Worm (Caenorhabditis elegans): ENCODE measurements around the gene ins-8.
A peak's percentile ranks its signal among the peaks of the same experiment; 100 is the strongest.

ins-8 gene

ce11 chrIV:9672434-9672833 lies 8.3 kb downstream of the ins-8 start:
- TF ChIP-seq W03F9.2 (tag; optimal IDR thresholded peaks at IDR 0.05): no peak
- no peak for TF ChIP-seq dao-5 (tag; optimal IDR thresholded peaks at IDR 0.05)
- TF ChIP-seq him-1 (tag; optimal IDR thresholded peaks at IDR 0.05): no peak

DNA sequence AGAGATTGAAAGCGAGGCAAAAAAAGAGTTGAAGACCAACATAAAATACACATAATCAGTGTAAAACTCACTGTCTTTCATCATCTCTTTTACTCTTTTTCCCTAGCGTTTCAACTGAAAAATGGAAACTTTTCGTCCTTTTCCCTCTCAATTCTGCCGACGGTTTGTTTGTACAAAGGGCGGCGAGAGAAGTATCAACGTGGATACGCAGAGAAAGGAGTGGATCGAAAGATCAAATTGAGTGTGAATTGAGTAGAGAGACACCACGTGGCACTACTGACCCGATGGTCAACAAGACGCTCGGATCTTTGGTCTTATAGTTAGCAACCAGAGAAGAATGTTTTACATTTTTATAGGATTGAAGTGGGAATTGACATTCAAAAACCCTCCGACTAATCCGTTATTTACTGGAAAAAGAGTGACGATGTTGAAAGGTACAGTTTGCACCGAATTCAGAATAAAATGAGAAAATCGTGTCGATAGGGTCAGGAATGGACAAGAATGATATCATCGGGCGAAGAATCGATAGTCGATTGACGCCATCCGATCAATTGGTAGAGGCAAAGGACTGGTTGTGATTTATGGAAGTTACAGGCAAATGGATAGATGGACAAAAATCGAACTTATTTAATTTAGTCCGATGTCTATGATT lies 9.6 kb downstream of the ins-8 start:
- no peak for TF ChIP-seq dao-5 (tag; optimal IDR thresholded peaks at IDR 0.05)
- TF ChIP-seq W03F9.2 (tag; optimal IDR thresholded peaks at IDR 0.05): no peak
- no peak for TF ChIP-seq him-1 (tag; optimal IDR thresholded peaks at IDR 0.05)

DNA sequence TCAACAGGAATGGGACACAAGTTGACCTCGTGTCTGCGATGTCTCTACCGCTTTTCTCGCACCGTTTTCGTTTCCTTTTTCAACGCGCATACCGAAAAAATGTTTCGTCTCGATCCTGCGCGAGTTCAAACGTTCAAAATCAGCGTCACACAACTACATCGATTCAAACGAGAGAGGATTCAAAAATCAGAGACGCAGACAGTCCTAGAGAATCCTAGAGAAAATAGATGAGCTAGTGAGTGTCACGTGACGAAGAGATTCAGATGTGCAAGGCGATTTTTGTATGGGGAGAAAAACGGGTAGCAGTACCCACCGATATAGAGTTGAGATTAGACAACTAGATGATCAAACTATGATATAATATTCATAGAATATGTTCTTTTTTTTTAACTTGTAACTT lies 10.8 kb downstream of the ins-8 start:
- no peak for TF ChIP-seq dao-5 (tag; optimal IDR thresholded peaks at IDR 0.05)
- no peak for TF ChIP-seq him-1 (tag; optimal IDR thresholded peaks at IDR 0.05)
- TF ChIP-seq W03F9.2 (tag; optimal IDR thresholded peaks at IDR 0.05): no peak

DNA sequence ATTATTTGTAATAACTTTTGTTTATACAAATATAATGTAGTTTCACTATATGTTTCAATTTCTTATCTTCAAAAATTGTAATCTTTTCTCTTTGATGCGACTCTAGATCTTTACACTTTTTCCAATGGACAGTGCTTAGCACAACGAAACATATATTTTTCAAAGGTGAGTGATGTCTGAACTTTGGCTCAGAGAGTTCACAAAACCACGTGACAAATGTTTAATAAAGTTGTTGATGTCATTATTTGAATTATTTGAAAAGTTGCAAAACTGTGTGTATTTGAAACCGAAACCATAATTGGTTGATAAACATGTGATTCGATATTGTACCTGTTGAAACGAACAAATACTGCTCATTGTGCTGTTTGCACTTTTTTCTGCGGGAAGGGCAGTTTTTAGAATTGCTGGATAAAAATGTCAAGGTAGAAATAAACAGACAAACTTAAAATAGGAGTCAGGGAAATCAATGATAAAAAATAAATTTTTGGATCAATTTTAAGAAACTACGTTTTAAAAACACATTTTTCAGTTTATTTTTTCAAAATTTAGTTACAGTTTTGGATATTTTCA lies 12.6 kb downstream of the ins-8 start:
- TF ChIP-seq him-1 (tag; optimal IDR thresholded peaks at IDR 0.05): no peak
- TF ChIP-seq W03F9.2 (tag; optimal IDR thresholded peaks at IDR 0.05): no peak
- TF ChIP-seq dao-5 (tag; optimal IDR thresholded peaks at IDR 0.05): no peak

DNA sequence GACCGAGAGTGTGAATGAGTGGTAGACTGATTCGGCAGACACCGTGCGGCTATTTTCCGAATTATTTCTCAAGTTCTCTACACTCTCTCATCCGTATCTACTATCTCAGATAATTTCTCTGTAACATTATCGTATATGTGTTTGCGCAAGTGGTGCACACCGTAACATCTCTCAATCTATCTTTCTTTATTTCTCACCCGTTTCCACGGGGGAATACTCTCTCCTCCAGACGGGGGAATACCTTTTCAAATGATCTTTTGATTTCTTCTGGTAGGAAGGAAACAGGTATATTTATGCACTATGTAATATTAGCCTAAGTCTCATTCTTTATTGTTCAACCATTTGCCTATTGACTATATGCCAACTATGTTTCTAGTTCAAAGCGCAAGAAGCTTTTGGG lies 13.7 kb downstream of the ins-8 start:
- TF ChIP-seq him-1 (tag; optimal IDR thresholded peaks at IDR 0.05) (no peak), dao-5 (tag; optimal IDR thresholded peaks at IDR 0.05) (no peak), W03F9.2 (tag; optimal IDR thresholded peaks at IDR 0.05) (no peak)

- TF ChIP-seq him-1 (tag; optimal IDR thresholded peaks at IDR 0.05) (no peak), dao-5 (tag; optimal IDR thresholded peaks at IDR 0.05) (no peak), W03F9.2 (tag; optimal IDR thresholded peaks at IDR 0.05) (no peak)
These were observed 20.7 kb downstream of the ins-8 start for ce11 chrIV:9659999-9660398.

ce11 chrIV:9657753-9658152 lies 23.0 kb downstream of the ins-8 start, which contains the start of gene acc-1:
TSS of gene acc-1 (plus strand) at chrIV:9658053.
- no peak for TF ChIP-seq W03F9.2 (tag; optimal IDR thresholded peaks at IDR 0.05)
- no peak for TF ChIP-seq him-1 (tag; optimal IDR thresholded peaks at IDR 0.05)
- TF ChIP-seq dao-5 (tag; optimal IDR thresholded peaks at IDR 0.05): no peak

DNA sequence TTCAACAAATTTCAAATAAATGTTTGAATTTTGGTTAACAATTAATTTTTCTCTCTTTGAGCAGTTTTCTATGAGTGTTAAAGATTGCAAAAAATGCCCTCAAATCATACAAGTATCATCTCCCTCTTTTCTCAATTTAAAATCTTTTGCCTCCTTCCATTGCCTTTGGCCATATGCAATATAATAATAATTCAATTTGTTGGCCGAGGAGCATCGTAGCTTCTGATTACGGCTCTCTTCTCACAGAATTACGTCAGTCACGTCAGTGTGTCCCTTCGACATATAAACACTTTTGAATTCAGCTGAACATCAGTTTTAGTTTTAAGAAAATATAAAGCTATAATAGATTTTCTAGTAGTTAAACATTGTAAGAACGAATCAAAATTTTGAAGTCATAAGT lies 25.2 kb downstream of the ins-8 start:
- TF ChIP-seq him-1 (tag; optimal IDR thresholded peaks at IDR 0.05): no peak
- TF ChIP-seq W03F9.2 (tag; optimal IDR thresholded peaks at IDR 0.05): no peak
- no peak for TF ChIP-seq dao-5 (tag; optimal IDR thresholded peaks at IDR 0.05)

ce11 chrIV:9654017-9654416 lies 26.7 kb downstream of the ins-8 start, which contains the start of gene F58G6.7:
TSS of gene F58G6.7 (plus strand) at chrIV:9654317.
- TF ChIP-seq him-1 (tag; optimal IDR thresholded peaks at IDR 0.05): no peak
- no peak for TF ChIP-seq W03F9.2 (tag; optimal IDR thresholded peaks at IDR 0.05)
- TF ChIP-seq dao-5 (tag; optimal IDR thresholded peaks at IDR 0.05): no peak

ce11 chrIV:9653184-9653583 lies 27.6 kb downstream of the ins-8 start, which contains the start of gene F58G6.3:
TSS of gene F58G6.3 (plus strand) at chrIV:9653535.
- TF ChIP-seq him-1 (tag; optimal IDR thresholded peaks at IDR 0.05) (no peak), dao-5 (tag; optimal IDR thresholded peaks at IDR 0.05) (no peak)

ce11 chrIV:9651234-9651633 lies 29.5 kb downstream of the ins-8 start, which contains the start of gene chca-1:
TSS of gene chca-1 (plus strand) at chrIV:9651394.
- TF ChIP-seq dao-5 (tag; optimal IDR thresholded peaks at IDR 0.05) (no peak), W03F9.2 (tag; optimal IDR thresholded peaks at IDR 0.05) (peak; percentile 37), him-1 (tag; optimal IDR thresholded peaks at IDR 0.05) (no peak)

ce11 chrIV:9648682-9649081 lies 32.1 kb downstream of the ins-8 start, which contains the start of gene srm-3:
TSS of gene srm-3 (plus strand) at chrIV:9648982.
- TF ChIP-seq dao-5 (tag; optimal IDR thresholded peaks at IDR 0.05) (no peak), W03F9.2 (tag; optimal IDR thresholded peaks at IDR 0.05) (no peak), him-1 (tag; optimal IDR thresholded peaks at IDR 0.05) (no peak)

DNA sequence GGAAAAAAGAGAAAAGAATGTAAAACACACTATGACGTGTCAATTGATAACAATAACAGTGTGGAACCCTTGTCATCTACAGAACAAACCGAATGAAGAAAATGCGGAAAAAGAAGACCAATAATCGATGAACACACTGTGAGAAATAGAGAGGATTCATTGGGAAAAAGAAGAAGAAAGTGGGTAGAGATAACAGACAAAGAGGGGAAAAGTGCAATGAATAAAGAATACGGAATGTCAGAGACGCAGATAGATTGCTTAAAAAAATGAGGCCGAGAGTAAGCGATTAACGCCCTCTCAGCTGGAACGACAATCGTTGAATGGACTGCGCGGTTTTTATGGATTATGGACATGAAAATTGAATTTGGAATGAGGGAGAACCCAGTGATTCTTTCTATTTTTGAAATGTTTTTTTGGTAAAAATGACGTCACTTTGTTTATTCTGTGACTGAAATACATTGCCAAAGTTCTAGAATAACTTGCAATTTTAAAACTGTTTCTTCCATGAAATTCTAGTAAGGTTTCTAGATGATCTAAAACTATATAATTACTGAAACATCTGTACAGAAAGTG lies 32.9 kb downstream of the ins-8 start, which contains the start of gene amph-1:
Gene amph-1, minus strand, starts transcription at position 85 of the 573 bp plus-strand sequence.
- TF ChIP-seq dao-5 (tag; optimal IDR thresholded peaks at IDR 0.05) (no peak), him-1 (tag; optimal IDR thresholded peaks at IDR 0.05) (no peak), W03F9.2 (tag; optimal IDR thresholded peaks at IDR 0.05) (peak; percentile 44)

DNA sequence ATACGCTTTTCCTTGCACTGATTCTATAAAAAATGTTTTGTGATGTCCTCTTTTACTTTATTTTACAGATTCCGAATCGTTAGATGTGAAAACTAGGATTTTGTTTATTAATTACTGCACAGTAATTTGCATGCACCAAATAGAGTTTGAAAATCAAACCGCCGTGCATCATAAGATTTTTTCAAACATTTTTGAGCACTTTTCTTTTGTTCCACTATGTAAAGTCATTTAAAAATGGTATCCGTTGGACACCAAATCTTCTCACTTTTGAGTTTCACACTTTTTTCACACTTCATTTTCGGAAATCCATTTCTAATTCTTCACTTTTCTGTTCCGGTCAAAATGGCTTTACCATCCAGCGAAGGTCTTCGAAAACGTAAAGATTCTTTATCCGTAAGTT lies 37.6 kb downstream of the ins-8 start, which contains the start of gene degl-2:
Gene degl-2, plus strand, starts transcription at position 301 of the 400 bp plus-strand sequence.
- no peak for TF ChIP-seq him-1 (tag; optimal IDR thresholded peaks at IDR 0.05)
- no peak for TF ChIP-seq W03F9.2 (tag; optimal IDR thresholded peaks at IDR 0.05)
- no peak for TF ChIP-seq dao-5 (tag; optimal IDR thresholded peaks at IDR 0.05)
